Worm (Caenorhabditis elegans): ENCODE data around the gene T23F11.2.
A peak's percentile ranks its signal among the peaks of the same experiment; 100 is the strongest.

T23F11.2 gene

DNA sequence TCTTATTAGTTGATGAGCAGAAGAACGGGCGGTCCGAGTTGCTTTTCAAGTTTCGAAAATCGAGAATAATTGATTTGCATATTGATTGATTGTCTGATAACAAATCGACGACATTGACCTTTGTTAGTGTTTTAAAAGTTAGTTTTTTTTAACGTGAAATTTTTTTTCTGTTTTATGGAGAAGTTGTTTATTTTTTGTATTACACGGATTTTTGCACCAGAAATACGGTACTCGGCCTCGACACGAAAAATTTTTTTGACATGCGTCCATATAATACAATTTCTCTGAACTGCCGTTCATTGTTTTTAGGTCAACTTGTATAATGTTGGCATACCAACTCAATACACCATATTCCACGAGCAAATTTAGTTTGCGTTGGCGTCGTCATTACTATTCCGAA, at the start of gene T23F11.2:
TSS of gene T23F11.2 (minus strand) at position 101 of the 400 bp plus-strand sequence.
- TF ChIP-seq F52B5.7 (tag; optimal IDR thresholded peaks at IDR 0.05) (no peak), ceh-79 (tag; optimal IDR thresholded peaks at IDR 0.05) (no peak), ceh-58 (GFP tag; IDR thresholded peaks at IDR 0.05) (no peak), lin-40 (tag; optimal IDR thresholded peaks at IDR 0.05) (no peak), B0336.3 (GFP tag; IDR thresholded peaks at IDR 0.05) (no peak), F57C9.4 (tag; optimal IDR thresholded peaks at IDR 0.05) (no peak), chd-7 (tag; optimal IDR thresholded peaks at IDR 0.05) (no peak), C06A6.2 (GFP tag; conservative IDR thresholded peaks at IDR 0.05) (no peak), tbx-9 (tag; optimal IDR thresholded peaks at IDR 0.05; ENCODE audit: borderline replicate concordance) (no peak), lsy-27 (tag; optimal IDR thresholded peaks at IDR 0.05; ENCODE audit: borderline replicate concordance, insufficient read depth) (no peak), lin-54 (GFP tag; optimal IDR thresholded peaks at IDR 0.05) (no peak), lsl-1 (GFP tag; optimal IDR thresholded peaks at IDR 0.05) (no peak), ztf-3 (GFP tag; optimal IDR thresholded peaks at IDR 0.05) (no peak)

DNA sequence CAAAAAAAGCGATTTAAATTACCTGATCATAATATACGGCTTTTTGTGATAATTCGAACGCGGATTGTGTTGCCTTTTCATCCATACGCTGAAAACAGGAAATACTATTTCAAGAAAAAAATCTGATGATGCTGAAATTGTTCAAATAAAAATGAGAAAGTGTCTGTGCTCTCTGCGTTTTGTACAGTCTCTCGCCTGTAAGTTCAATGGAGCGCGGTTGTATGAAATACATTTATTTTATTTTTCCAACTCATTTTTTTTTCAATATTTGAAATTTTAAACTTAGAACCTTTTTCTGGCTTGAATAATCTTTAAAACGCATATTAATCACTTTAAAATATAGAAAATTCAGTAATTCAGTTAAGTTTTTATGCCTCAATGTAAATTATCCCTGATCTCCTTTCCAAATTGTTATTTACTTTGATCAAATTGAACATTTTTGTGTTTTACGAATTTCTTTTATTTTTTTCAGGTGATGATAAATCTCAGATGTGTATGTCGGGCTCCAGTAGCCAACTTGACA, 48.7 kb upstream of the T23F11.2 start, which contains the start of the genes clp-2 and mrpl-16:
TSS of gene clp-2 (minus strand) at position 94 of the 523 bp plus-strand sequence.
TSS of gene mrpl-16 (plus strand) at position 473 of the 523 bp plus-strand sequence.
- TF ChIP-seq lsl-1 (GFP tag; optimal IDR thresholded peaks at IDR 0.05) (peak; percentile 24), bed-1 (GFP tag; IDR thresholded peaks at IDR 0.05) (no peak), F33H1.4 (GFP tag; IDR thresholded peaks at IDR 0.05) (peak; percentile 14; the same call in 1 of the 2 replicates), mcd-1 (GFP tag; IDR thresholded peaks at IDR 0.05) (peak; percentile 51; the same call in 1 of the 2 replicates), hmg-1.2 (GFP tag; IDR thresholded peaks at IDR 0.05) (peak; percentile 96)

ce11 chrIII:4699922-4700321, 44.6 kb upstream of the T23F11.2 start, which contains the start of gene sel-13:
TSS of gene sel-13 (minus strand) at chrIII:4700224.
- TF ChIP-seq lir-1 (GFP tag; conservative IDR thresholded peaks at IDR 0.05) (no peak), snpc-3.4 (tag; optimal IDR thresholded peaks at IDR 0.05) (no peak), cebp-1 (GFP tag; IDR thresholded peaks at IDR 0.05) (no peak), cebp-1 (tag; optimal IDR thresholded peaks at IDR 0.05) (no peak)

- no peak for TF ChIP-seq die-1 (tag; optimal IDR thresholded peaks at IDR 0.05)
- no peak for TF ChIP-seq K12H6.12 (tag; optimal IDR thresholded peaks at IDR 0.05)
- TF ChIP-seq ceh-79 (tag; optimal IDR thresholded peaks at IDR 0.05) = no peak
- TF ChIP-seq tlf-1 (GFP tag; optimal IDR thresholded peaks at IDR 0.05) = no peak
- no peak for TF ChIP-seq sea-2 (GFP tag; IDR thresholded peaks at IDR 0.05)
- TF ChIP-seq aptf-3 (GFP tag; IDR thresholded peaks at IDR 0.05) = no peak
- TF ChIP-seq zfh-2 (GFP tag; conservative IDR thresholded peaks at IDR 0.05) = no peak
- no peak for TF ChIP-seq hlh-26 (GFP tag; conservative IDR thresholded peaks at IDR 0.05)
- TF ChIP-seq ceh-100 (GFP tag; IDR thresholded peaks at IDR 0.05) = no peak
- no peak for TF ChIP-seq tbx-9 (tag; optimal IDR thresholded peaks at IDR 0.05; ENCODE audit: borderline replicate concordance)
- no peak for TF ChIP-seq lin-35 (GFP tag; optimal IDR thresholded peaks at IDR 0.05)
- TF ChIP-seq efl-1 (GFP tag; optimal IDR thresholded peaks at IDR 0.05) = no peak
- TF ChIP-seq unc-62 (GFP tag; optimal IDR thresholded peaks at IDR 0.05) = no peak
- no peak for TF ChIP-seq repo-1 (tag; optimal IDR thresholded peaks at IDR 0.05)
- TF ChIP-seq hmg-1.2 (GFP tag; IDR thresholded peaks at IDR 0.05) = no peak
- TF ChIP-seq B0019.2 (GFP tag; conservative IDR thresholded peaks at IDR 0.05) = no peak
- TF ChIP-seq T07F8.4 (tag; optimal IDR thresholded peaks at IDR 0.05) = no peak
- TF ChIP-seq pbrm-1 (GFP tag; IDR thresholded peaks at IDR 0.05) = no peak
Measured at ce11 chrIII:4697819-4698218, 42.5 kb upstream of the T23F11.2 start, which contains the start of gene dnj-18. TSS of gene dnj-18 (plus strand) at chrIII:4698119.
